Fruit fly (Drosophila melanogaster): ENCODE data around the gene Xrp1.

Gene Xrp1

dm6 chr3R:18914594-18915275 lies at the start of gene Xrp1 (continued):
- TF ChIP-seq ranshi (GFP tag; IDR thresholded peaks at IDR 0.05) (peak; percentile 47; the same call in 1 of the 2 replicates), row (GFP tag; IDR thresholded peaks at IDR 0.05) (peak; percentile 41), nom (GFP tag; optimal IDR thresholded peaks at IDR 0.05) (peak; percentile 41), crp (GFP tag; optimal IDR thresholded peaks at IDR 0.05) (peak in 1 of 2 experiments; percentile 32), CG9876 (GFP tag; optimal IDR thresholded peaks at IDR 0.05) (no peak), NFAT (GFP tag; IDR thresholded peaks at IDR 0.05) (0 out of 2 replicates have a peak, but pooled peaks have one; percentile 26), Lim3 (GFP tag; IDR thresholded peaks at IDR 0.05) (no peak), CG3065 (GFP tag; optimal IDR thresholded peaks at IDR 0.05) (no peak), HmgZ (tag; optimal IDR thresholded peaks at IDR 0.05) (peak; percentile 16), dpn (GFP tag; optimal IDR thresholded peaks at IDR 0.05) (peak in 1 of 2 experiments; percentile 23), lola (GFP tag; optimal IDR thresholded peaks at IDR 0.05) (peak in 1 of 3 experiments; percentile 58), CG18599 (GFP tag; optimal IDR thresholded peaks at IDR 0.05) (peak; percentile 13), CG18476 (GFP tag; optimal IDR thresholded peaks at IDR 0.05) (no peak), CG13894 (tag; optimal IDR thresholded peaks at IDR 0.05) (peak; percentile 5), chinmo (GFP tag; IDR thresholded peaks at IDR 0.05; ENCODE audit: partially characterized antibody) (peak; percentile 64; the same call in 1 of the 4 replicates), ase (GFP tag; IDR thresholded peaks at IDR 0.05) (peak; percentile 45; the same call in 1 of the 3 replicates), ci (GFP tag; IDR thresholded peaks at IDR 0.05) (0 out of 3 replicates have a peak, but pooled peaks have one; percentile 38), sens-2 (GFP tag; IDR thresholded peaks at IDR 0.05) (no peak), CG4360 (GFP tag; IDR thresholded peaks at IDR 0.05) (no peak), Ets65A (GFP tag) (peak; percentile 60), Mrtf (GFP tag; IDR thresholded peaks at IDR 0.05) (no peak), Usf (GFP tag; optimal IDR thresholded peaks at IDR 0.05) (no peak), CG7357 (GFP tag; IDR thresholded peaks at IDR 0.05) (peak; percentile 51; the same call in 2 of the 3 replicates), gem (tag; optimal IDR thresholded peaks at IDR 0.05) (peak; percentile 10), CG5953 (GFP tag; IDR thresholded peaks at IDR 0.05) (0 out of 2 replicates have a peak, but pooled peaks have one; percentile 17), CG17568 (GFP tag; optimal IDR thresholded peaks at IDR 0.05) (no peak), sd (tag; optimal IDR thresholded peaks at IDR 0.05) (peak; percentile 45), chn (GFP tag; optimal IDR thresholded peaks at IDR 0.05) (peak; percentile 2), CG13775 (GFP tag; optimal IDR thresholded peaks at IDR 0.05) (no peak), CG14441 (GFP tag; IDR thresholded peaks at IDR 0.05) (peak; percentile 22; the same call in 1 of the 2 replicates), shn (GFP tag; optimal IDR thresholded peaks at IDR 0.05) (no peak), CG6689 (GFP tag; IDR thresholded peaks at IDR 0.05) (peak; percentile 40; the same call in 1 of the 2 replicates), CG9215 (GFP tag; IDR thresholded peaks at IDR 0.05) (peak; percentile 25; the same call in 1 of the 2 replicates), CG34422 (GFP tag; IDR thresholded peaks at IDR 0.05) (peak; percentile 57; the same call in 1 of the 3 replicates), BEAF-32 (GFP tag; optimal IDR thresholded peaks at IDR 0.05) (no peak), Drgx (GFP tag; IDR thresholded peaks at IDR 0.05) (peak; percentile 58; the same call in 1 of the 2 replicates), trem (tag; optimal IDR thresholded peaks at IDR 0.05) (no peak), sens (GFP tag) (peak; percentile 28), knrl (GFP tag; IDR thresholded peaks at IDR 0.05; ENCODE audit: partially characterized antibody) (no peak), dmrt11E (tag; optimal IDR thresholded peaks at IDR 0.05) (no peak)

All from whole organism, embryonic.